Fruit fly (Drosophila melanogaster) whole organism, embryonic: Measurements from ENCODE around the gene Cyp4ac3.

ENCODE experiments used
- Aef1 ChIP-seq: fragments of 200-800 bp; sonication (Bioruptor generic); IDR thresholded peaks from 3 replicates; pipeline ENCODE4 v1.3.6; 2022; ENCODE audit warnings: missing biosample characterization, missing genetic modification characterization
- Antp ChIP-seq: fragments of 200-800 bp; sonication (Bioruptor generic); optimal IDR thresholded peaks from 3 replicates; lab custom pipeline; 2016; ENCODE audit warnings: missing biosample characterization, missing genetic modification characterization
- Bgb ChIP-seq: fragments of 200-800 bp; sonication (Bioruptor generic); IDR thresholded peaks from 2 replicates; pipeline ENCODE4 v1.3.6; 2022; ENCODE audit warnings: missing biosample characterization, missing genetic modification characterization; ENCODE audit not compliant: partially characterized antibody
- Blimp-1 ChIP-seq: fragments of 200-800 bp; sonication (Bioruptor generic); optimal IDR thresholded peaks from 3 replicates; lab custom pipeline; 2018; ENCODE audit warnings: missing biosample characterization, missing genetic modification characterization, mild to moderate bottlenecking, moderate library complexity, missing genetic modification reagents
- CG11504 ChIP-seq: fragments of 200-800 bp; sonication (Bioruptor generic); optimal IDR thresholded peaks from 3 replicates; lab custom pipeline; 2019; ENCODE audit warnings: missing biosample characterization, mild to moderate bottlenecking, missing genetic modification characterization, moderate library complexity
- CG11695 ChIP-seq: fragments of 200-800 bp; sonication (Bioruptor generic); IDR thresholded peaks from 3 replicates; pipeline ENCODE4 v1.3.6; 2022; ENCODE audit warnings: missing biosample characterization, missing genetic modification characterization
- CG11696 ChIP-seq: fragments of 200-800 bp; sonication (Bioruptor generic); IDR thresholded peaks from 2 replicates; pipeline ENCODE4 v1.3.6; 2022; ENCODE audit warnings: missing biosample characterization, missing genetic modification characterization
- CG15269 ChIP-seq: fragments of 200-800 bp; sonication (Bioruptor generic); optimal IDR thresholded peaks from 2 replicates; lab custom pipeline; 2018; ENCODE audit warnings: missing biosample characterization, mild to moderate bottlenecking, missing genetic modification characterization, moderate library complexity
- CG1529 ChIP-seq: fragments of 200-800 bp; sonication (Bioruptor generic); optimal IDR thresholded peaks from 3 replicates; lab custom pipeline; 2018; ENCODE audit warnings: missing biosample characterization, missing genetic modification characterization
- CG2712 ChIP-seq: fragments of 200-800 bp; optimal IDR thresholded peaks from 3 replicates; lab custom pipeline; 2019; ENCODE audit warnings: missing biosample characterization, mild to moderate bottlenecking, missing genetic modification characterization, moderate library complexity
- CG30431 ChIP-seq: fragments of 200-800 bp; sonication (Bioruptor generic); optimal IDR thresholded peaks from 2 replicates; lab custom pipeline; 2017; ENCODE audit warnings: missing biosample characterization, missing genetic modification characterization
- CG32772 ChIP-seq: fragments of 200-800 bp; sonication (Bioruptor generic); IDR thresholded peaks from 2 replicates; pipeline ENCODE4 v1.3.6; 2022; ENCODE audit warnings: missing biosample characterization, missing genetic modification characterization
- CG4617 ChIP-seq: fragments of 200-800 bp; sonication (Bioruptor generic); optimal IDR thresholded peaks from 3 replicates; lab custom pipeline; 2016; ENCODE audit warnings: missing biosample characterization, missing genetic modification characterization, borderline replicate concordance
- CG6765 ChIP-seq: fragments of 200-800 bp; sonication (Bioruptor generic); optimal IDR thresholded peaks from 3 replicates; lab custom pipeline; 2017; ENCODE audit warnings: missing biosample characterization, mild to moderate bottlenecking, missing genetic modification characterization
- CG8290 ChIP-seq, 3 experiments: fragments of 200-800 bp; sonication (Bioruptor generic); optimal IDR thresholded peaks; 2 replicates each; lab custom pipeline; 2016 to 2019; ENCODE audit warnings: missing biosample characterization in 3 of 3, missing genetic modification characterization in 3 of 3, mild to moderate bottlenecking in 2 of 3, moderate library complexity in 1 of 3
- CG8359 ChIP-seq: fragments of 200-800 bp; sonication (Bioruptor generic); optimal IDR thresholded peaks from 2 replicates; lab custom pipeline; 2017; ENCODE audit warnings: missing biosample characterization, mild to moderate bottlenecking, missing genetic modification characterization, borderline replicate concordance
- CoRest ChIP-seq: fragments of 200-800 bp; sonication (Bioruptor generic); optimal IDR thresholded peaks from 3 replicates; lab custom pipeline; 2018; ENCODE audit warnings: missing biosample characterization, mild to moderate bottlenecking, missing genetic modification characterization, moderate library complexity
- Deaf1 ChIP-seq: fragments of 200-800 bp; optimal IDR thresholded peaks from 3 replicates; lab custom pipeline; 2019; ENCODE audit warnings: missing biosample characterization, mild to moderate bottlenecking, missing genetic modification characterization, moderate library complexity
- HHEX ChIP-seq: fragments of 200-800 bp; sonication (Bioruptor generic); optimal IDR thresholded peaks from 3 replicates; lab custom pipeline; 2017; ENCODE audit warnings: missing biosample characterization, mild to moderate bottlenecking, missing genetic modification characterization, missing genetic modification reagents
- Hr51 ChIP-seq, 2 experiments: fragments of 200-800 bp; sonication (Bioruptor generic); optimal IDR thresholded peaks; 2 replicates in 1 of 2; 3 replicates in 1 of 2; lab custom pipeline; 2016 to 2018; ENCODE audit warnings: missing biosample characterization in 2 of 2, missing genetic modification characterization in 2 of 2, mild to moderate bottlenecking in 1 of 2, moderate library complexity in 1 of 2
- MTF-1 ChIP-seq: fragments of 200-800 bp; sonication (Bioruptor generic); optimal IDR thresholded peaks from 2 replicates; lab custom pipeline; 2018; ENCODE audit warnings: missing biosample characterization, mild to moderate bottlenecking, missing genetic modification characterization, borderline replicate concordance
- Med ChIP-seq: fragments of 200-800 bp; sonication (Bioruptor generic); peaks from one replicate; lab custom pipeline; 2016; ENCODE audit warnings: missing biosample characterization, missing genetic modification characterization, mild to moderate bottlenecking, inconsistent platforms, moderate library complexity
- Ptx1 ChIP-seq: fragments of 200-800 bp; sonication (Bioruptor generic); IDR thresholded peaks from 2 replicates; pipeline ENCODE4 v1.3.6; 2022; ENCODE audit warnings: missing biosample characterization, missing genetic modification characterization
- Rfx ChIP-seq: fragments of 200-800 bp; sonication (Bioruptor generic); IDR thresholded peaks from 2 replicates; pipeline ENCODE4 v1.3.6; 2022; ENCODE audit warnings: missing biosample characterization, missing genetic modification characterization
- Six4 ChIP-seq: fragments of 200-800 bp; sonication (Bioruptor generic); optimal IDR thresholded peaks from 2 replicates; lab custom pipeline; 2016; ENCODE audit warnings: missing biosample characterization, missing genetic modification characterization
- bcd ChIP-seq: fragments of 200-800 bp; sonication (Bioruptor generic); optimal IDR thresholded peaks from 2 replicates; lab custom pipeline; 2017; ENCODE audit warnings: missing biosample characterization, mild to moderate bottlenecking, missing genetic modification characterization
- bsh ChIP-seq, 2 experiments: fragments of 200-800 bp; sonication (Bioruptor generic); optimal IDR thresholded peaks; 2 replicates each; lab custom pipeline; 2017 to 2018; ENCODE audit warnings: mild to moderate bottlenecking in 2 of 2, missing biosample characterization in 2 of 2, missing genetic modification characterization in 2 of 2, moderate library complexity in 1 of 2
- cas ChIP-seq: fragments of 200-800 bp; sonication (Bioruptor generic); IDR thresholded peaks from 2 replicates; pipeline ENCODE4 v1.3.6; 2022; ENCODE audit warnings: missing biosample characterization, missing genetic modification characterization
- en ChIP-seq: fragments of 200-800 bp; sonication (Bioruptor generic); optimal IDR thresholded peaks from 2 replicates; lab custom pipeline; 2016; ENCODE audit warnings: missing biosample characterization, missing genetic modification characterization
- exex ChIP-seq: fragments of 200-800 bp; sonication (Bioruptor generic); optimal IDR thresholded peaks from 4 replicates; lab custom pipeline; 2018; ENCODE audit warnings: missing biosample characterization, mild to moderate bottlenecking, missing genetic modification characterization, moderate library complexity
- gfzf ChIP-seq: fragments of 200-800 bp; sonication (Bioruptor generic); optimal IDR thresholded peaks from 2 replicates; lab custom pipeline; 2016; ENCODE audit warnings: missing biosample characterization, mild to moderate bottlenecking, missing genetic modification characterization, moderate library complexity
- ham ChIP-seq: fragments of 200-800 bp; sonication (Bioruptor generic); IDR thresholded peaks from 2 replicates; pipeline ENCODE4 v1.3.6; 2022; ENCODE audit warnings: missing biosample characterization, missing genetic modification characterization
- hbn ChIP-seq: fragments of 200-800 bp; sonication (Bioruptor generic); IDR thresholded peaks from 2 replicates; pipeline ENCODE4 v1.3.6; 2022; ENCODE audit warnings: missing biosample characterization, missing genetic modification characterization; ENCODE audit not compliant: partially characterized antibody
- pan ChIP-seq, 4 experiments: fragments of >200 bp in 3 of 4; fragments of 200-800 bp in 1 of 4; sonication (Bioruptor generic) in 1 of 4; optimal IDR thresholded peaks in 3 of 4; IDR thresholded peaks in 1 of 4; 2 replicates each; pipeline versions ENCODE4 v1.3.6 to Lab custom; 2017 to 2022; ENCODE audit warnings: missing biosample characterization in 2 of 4, missing genetic modification characterization in 2 of 4, mixed read lengths in 1 of 4
- psq ChIP-seq: fragments of 200-800 bp; sonication (Bioruptor generic); optimal IDR thresholded peaks from 2 replicates; lab custom pipeline; 2017; ENCODE audit warnings: missing biosample characterization, missing genetic modification characterization
- salm ChIP-seq: fragments of 200-800 bp; sonication (Bioruptor generic); optimal IDR thresholded peaks from 2 replicates; lab custom pipeline; 2018; ENCODE audit warnings: missing biosample characterization, mild to moderate bottlenecking, missing genetic modification characterization
- sima ChIP-seq: fragments of 200-800 bp; sonication (Bioruptor generic); optimal IDR thresholded peaks from 2 replicates; lab custom pipeline; 2016; ENCODE audit warnings: missing biosample characterization, missing genetic modification characterization
- sug ChIP-seq: fragments of 200-800 bp; optimal IDR thresholded peaks from 2 replicates; lab custom pipeline; 2019; ENCODE audit warnings: missing biosample characterization, mild to moderate bottlenecking, missing genetic modification characterization, moderate library complexity
- tna ChIP-seq: fragments of 200-800 bp; sonication (Bioruptor generic); IDR thresholded peaks from 2 replicates; pipeline ENCODE4 v1.3.6; 2022; ENCODE audit warnings: missing biosample characterization, missing genetic modification characterization; ENCODE audit not compliant: partially characterized antibody
- ttk ChIP-seq: fragments of 200-800 bp; sonication (Bioruptor generic); IDR thresholded peaks from 2 replicates; pipeline ENCODE4 v2.1.2; 2022; ENCODE audit warnings: missing biosample characterization, missing genetic modification characterization
- unpg ChIP-seq: fragments of 200-800 bp; sonication (Bioruptor generic); optimal IDR thresholded peaks from 3 replicates; lab custom pipeline; 2018; ENCODE audit warnings: missing biosample characterization, mild to moderate bottlenecking, missing genetic modification characterization, moderate library complexity
- usp ChIP-seq: fragments of >200 bp; optimal IDR thresholded peaks from 2 replicates; lab custom pipeline; 2017; ENCODE audit warnings: missing biosample characterization, missing genetic modification characterization
- vfl ChIP-seq: fragments of 200-800 bp; sonication (Bioruptor generic); optimal IDR thresholded peaks from 2 replicates; lab custom pipeline; 2016; ENCODE audit warnings: missing biosample characterization, missing genetic modification characterization
- zfh1 ChIP-seq: fragments of 200-800 bp; sonication (Bioruptor generic); IDR thresholded peaks from 3 replicates; pipeline ENCODE4 v1.3.6; 2022; ENCODE audit warnings: missing biosample characterization, missing genetic modification characterization

Gene Cyp4ac3

dm6 chr2L:5268198-5268597, at the start of gene Cyp4ac3:
Cyp4ac3 (plus strand) TSS chr2L:5268498.
- TF ChIP-seq gfzf (no peak), psq (no peak), HHEX (GFP tag; lab: Kevin White, UChicago) (no peak), Blimp-1 (peak; percentile 41)

DNA sequence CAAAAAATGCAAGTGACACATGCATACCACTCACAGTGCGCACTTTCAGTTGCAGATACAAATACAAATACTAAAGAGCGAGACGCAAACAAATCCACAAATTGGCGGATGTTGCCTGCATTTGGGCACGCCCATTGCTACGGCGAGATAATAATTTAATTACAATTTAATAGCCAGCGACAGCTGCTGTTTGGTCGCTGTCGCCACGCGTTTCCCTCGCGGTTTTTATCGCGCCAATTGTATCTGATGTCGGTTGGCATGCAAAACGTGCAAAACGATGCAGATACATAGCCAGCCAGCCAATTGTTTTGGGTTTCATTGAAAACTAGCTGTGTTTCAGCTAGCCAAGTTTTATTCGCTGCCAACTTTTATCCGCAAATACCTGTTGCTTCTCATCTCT, 45.0 kb upstream of the Cyp4ac3 start:
- TF ChIP-seq vfl (GFP tag; lab: Kevin White, UChicago) = no peak
- TF ChIP-seq Deaf1 (tag; lab: Kevin White, UChicago) = no peak
- TF ChIP-seq Med (GFP tag; lab: Kevin White, UChicago) = peak; percentile 31
- TF ChIP-seq Rfx (GFP tag; lab: Robert Waterston, UW) = no peak
- TF ChIP-seq CG2712 (tag; lab: Kevin White, UChicago) = no peak
- no peak for TF ChIP-seq Hr51 (GFP tag; optimal IDR thresholded peaks at IDR 0.05; lab: Kevin White, UChicago)
- no peak for TF ChIP-seq en (GFP tag; lab: Kevin White, UChicago)
- peak; percentile 98 for TF ChIP-seq CG8359 (GFP tag; lab: Kevin White, UChicago)
- TF ChIP-seq CG32772 (GFP tag; lab: Robert Waterston, UW) = no peak
- no peak for TF ChIP-seq bcd (GFP tag; lab: Kevin White, UChicago)
- no peak for TF ChIP-seq MTF-1 (GFP tag; lab: Kevin White, UChicago)
- TF ChIP-seq psq = no peak

DNA sequence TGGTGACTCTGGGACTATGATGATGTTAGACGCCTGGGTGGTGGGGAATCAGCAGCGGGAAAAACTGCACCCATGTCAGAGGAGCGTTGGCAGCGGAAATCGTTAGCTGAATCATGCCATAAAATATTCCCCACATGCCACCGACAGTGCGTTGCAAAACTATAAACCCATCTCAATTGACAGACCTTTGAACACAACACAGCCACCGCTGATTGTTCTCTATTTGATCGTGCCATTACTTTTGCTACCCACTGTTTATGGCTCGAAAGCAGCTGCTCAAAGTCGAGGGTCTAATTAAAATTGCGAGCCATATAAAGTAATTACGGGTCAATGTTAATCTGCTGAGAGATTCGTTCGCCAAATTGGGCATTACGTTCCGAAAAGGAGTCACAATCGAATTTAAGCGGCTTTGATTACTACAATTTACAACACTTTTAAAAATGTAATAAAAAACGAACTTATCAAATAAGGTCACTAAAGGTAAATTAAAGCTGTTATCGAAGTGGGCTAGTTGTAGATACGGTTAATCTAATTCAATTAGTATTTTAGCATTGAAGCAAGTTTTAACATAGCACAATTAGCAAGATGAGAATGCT, 43.5 kb upstream of the Cyp4ac3 start:
- 0 out of 2 replicates have a peak, but pooled peaks have one; percentile 6 for TF ChIP-seq CG11696
- no peak for TF ChIP-seq Six4 (GFP tag; lab: Kevin White, UChicago)
- no peak for TF ChIP-seq salm (tag; lab: Kevin White, UChicago)
- TF ChIP-seq CG6765 (GFP tag; lab: Kevin White, UChicago) = peak; percentile 19
- peak; percentile 19; the same call in 1 of the 3 replicates for TF ChIP-seq CG11695 (GFP tag; lab: Robert Waterston, UW)
- peak; percentile 10 for TF ChIP-seq Antp (GFP tag; lab: Kevin White, UChicago)
- TF ChIP-seq Aef1 = no peak
- no peak for TF ChIP-seq CG8290 (GFP tag; optimal IDR thresholded peaks at IDR 0.05; lab: Kevin White, UChicago)
- peak in 1 of 2 experiments; percentile 66 for TF ChIP-seq CG8290 (tag; optimal IDR thresholded peaks at IDR 0.05; lab: Kevin White, UChicago)
- TF ChIP-seq ttk (GFP tag; lab: Robert Waterston, UW) = 0 out of 2 replicates have a peak, but pooled peaks have one; percentile 13
- TF ChIP-seq Rfx (GFP tag; lab: Robert Waterston, UW) = peak; percentile 67
- TF ChIP-seq CG4617 (GFP tag; lab: Kevin White, UChicago) = no peak
- TF ChIP-seq CG11504 (tag; lab: Kevin White, UChicago) = no peak
- no peak for TF ChIP-seq Ptx1
- TF ChIP-seq pan (optimal IDR thresholded peaks at IDR 0.05; lab: Kevin White, UChicago) = no peak
- peak in 1 of 2 experiments; percentile 30 for TF ChIP-seq pan (GFP tag; optimal IDR thresholded peaks at IDR 0.05 in 1 of 2, IDR thresholded peaks at IDR 0.05 in 1 of 2)
- TF ChIP-seq CG30431 (GFP tag; lab: Kevin White, UChicago) = no peak
- TF ChIP-seq hbn = no peak
- peak; percentile 38 for TF ChIP-seq CG15269 (tag; lab: Kevin White, UChicago)
- 0 out of 3 replicates have a peak, but pooled peaks have one; percentile 24 for TF ChIP-seq zfh1
- TF ChIP-seq bsh (GFP tag; optimal IDR thresholded peaks at IDR 0.05; lab: Kevin White, UChicago) = no peak
- TF ChIP-seq CG1529 (GFP tag; lab: Kevin White, UChicago) = no peak
- TF ChIP-seq Bgb (GFP tag; lab: Robert Waterston, UW) = no peak
- peak; percentile 7 for TF ChIP-seq unpg
- TF ChIP-seq sug (tag; lab: Kevin White, UChicago) = peak; percentile 38
- no peak for TF ChIP-seq cas (GFP tag; lab: Robert Waterston, UW)
- TF ChIP-seq usp (GFP tag; lab: Kevin White, UChicago) = no peak
- no peak for TF ChIP-seq sima (GFP tag; lab: Kevin White, UChicago)
- TF ChIP-seq exex (tag; lab: Kevin White, UChicago) = peak; percentile 95
- no peak for TF ChIP-seq tna (GFP tag; lab: Robert Waterston, UW)
- TF ChIP-seq ham (GFP tag; lab: Robert Waterston, UW) = 0 out of 2 replicates have a peak, but pooled peaks have one; percentile 13
- TF ChIP-seq CoRest (tag; lab: Kevin White, UChicago) = no peak
- TF ChIP-seq CG32772 (GFP tag; lab: Robert Waterston, UW) = peak; percentile 29; the same call in 1 of the 2 replicates
